Worm (Caenorhabditis elegans) whole organism, midembryonic: ENCODE data around the gene C53B4.2.

ENCODE experiments used
- T22C8.4 ChIP-seq: fragments of 200-800 bp; sonication (Bioruptor generic); IDR thresholded peaks from 2 replicates; pipeline ENCODE4 v1.3.6; 2022; ENCODE audit warnings: missing genetic modification characterization, missing compliant biosample characterization
- cog-1 ChIP-seq: sonication (generic microtip); optimal IDR thresholded peaks from 2 replicates; lab custom pipeline; 2016; ENCODE audit warnings: missing genetic modification characterization, missing compliant biosample characterization
- flt-1 ChIP-seq: fragments of 200-800 bp; sonication (Bioruptor generic); IDR thresholded peaks from 2 replicates; pipeline ENCODE4 v1.3.6; 2022; ENCODE audit warnings: missing genetic modification characterization, missing compliant biosample characterization
- klf-2 ChIP-seq: fragments of 200-800 bp; sonication (Bioruptor generic); conservative IDR thresholded peaks from 2 replicates; pipeline ENCODE4 v1.3.6; 2022; ENCODE audit warnings: missing genetic modification reagents, missing genetic modification characterization, missing compliant biosample characterization
- med-1 ChIP-seq: sonication (generic microtip); optimal IDR thresholded peaks from 2 replicates; lab custom pipeline; 2017; ENCODE audit warnings: missing genetic modification characterization, mild to moderate bottlenecking, missing compliant biosample characterization, antibody characterized with exemption, missing genetic modification reagents; ENCODE audit not compliant: insufficient read depth
- ref-1 ChIP-seq: fragments of 200-800 bp; sonication (Bioruptor generic); conservative IDR thresholded peaks from 2 replicates; pipeline ENCODE4 v1.3.6; 2022; ENCODE audit warnings: missing genetic modification reagents, missing genetic modification characterization, missing compliant biosample characterization
- tab-1 ChIP-seq: fragments of 200-800 bp; sonication (Bioruptor generic); IDR thresholded peaks from 2 replicates; pipeline ENCODE4 v1.3.6; 2022; ENCODE audit warnings: missing genetic modification characterization, missing compliant biosample characterization
- ztf-23 ChIP-seq: fragments of 200-800 bp; sonication (Bioruptor generic); IDR thresholded peaks from 2 replicates; pipeline ENCODE4 v1.3.6; 2022; ENCODE audit warnings: missing genetic modification reagents, missing genetic modification characterization, missing compliant biosample characterization
- ztf-29 ChIP-seq: fragments of 200-800 bp; sonication (Bioruptor generic); IDR thresholded peaks from 2 replicates; pipeline ENCODE4 v1.3.6; 2022; ENCODE audit warnings: missing genetic modification reagents, missing genetic modification characterization, missing compliant biosample characterization

DNA sequence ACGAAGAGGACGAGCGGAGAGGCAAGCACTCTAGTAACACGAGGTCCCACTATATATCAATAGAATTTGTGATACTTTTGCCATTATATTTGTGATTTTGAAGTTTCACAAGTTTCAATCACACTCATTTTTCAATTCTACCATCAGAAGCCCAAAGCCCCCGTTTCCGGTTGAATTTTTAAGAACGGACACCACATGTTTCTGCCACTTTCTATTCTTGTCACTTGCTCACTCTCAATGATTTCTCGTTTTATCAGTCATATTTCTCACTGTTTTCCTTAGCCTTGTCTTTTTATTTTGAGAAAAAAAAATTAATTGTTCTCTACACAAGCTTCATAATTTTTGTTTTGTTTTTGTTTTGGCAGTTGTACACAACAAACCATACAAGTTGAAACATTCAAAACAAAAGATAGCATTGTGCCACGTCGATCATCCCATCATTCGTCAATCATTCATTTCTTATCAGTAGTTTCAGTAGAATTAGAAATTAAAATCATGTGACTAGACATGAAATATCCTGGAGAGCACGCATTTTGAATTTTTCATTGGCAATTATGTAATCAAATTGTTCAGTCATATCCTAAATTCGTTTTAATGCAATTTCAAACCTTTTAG lies 13.9 kb upstream of the C53B4.2 start:
- TF ChIP-seq ref-1 (no peak), ztf-29 (no peak), ztf-23 (no peak), flt-1 (GFP tag; lab: Robert Waterston, UW) (no peak), med-1 (GFP tag; lab: Kevin White, UChicago) (no peak), tab-1 (GFP tag; lab: Robert Waterston, UW) (no peak), T22C8.4 (GFP tag; lab: Robert Waterston, UW) (no peak), cog-1 (tag; lab: Kevin White, UChicago) (no peak), klf-2 (GFP tag; lab: Robert Waterston, UW) (no peak)
